Fruit fly (Drosophila melanogaster) whole organism, prepupa: ENCODE data around the gene CG9119.

ENCODE experiments used
- Blimp-1 ChIP-seq: fragments of 200-800 bp; sonication (Bioruptor generic); optimal IDR thresholded peaks from 3 replicates; lab custom pipeline; 2017; ENCODE audit warnings: missing biosample characterization, missing genetic modification characterization, mild to moderate bottlenecking, moderate library complexity, missing genetic modification reagents
- CG11902 ChIP-seq: fragments of 200-800 bp; sonication (Bioruptor generic); optimal IDR thresholded peaks from 3 replicates; lab custom pipeline; 2016; ENCODE audit warnings: missing biosample characterization, missing genetic modification characterization
- CG6163 ChIP-seq: fragments of 200-800 bp; sonication (Bioruptor generic); IDR thresholded peaks from 3 replicates; pipeline ENCODE4 v1.3.6; 2022; ENCODE audit warnings: missing biosample characterization, missing genetic modification characterization
- CG8119 ChIP-seq: fragments of 200-800 bp; sonication (Bioruptor generic); IDR thresholded peaks from 3 replicates; pipeline ENCODE4 v1.3.6; 2022; ENCODE audit warnings: missing biosample characterization, missing genetic modification characterization
- Gug ChIP-seq: fragments of 200-800 bp; sonication (Bioruptor generic); IDR thresholded peaks from 2 replicates; pipeline ENCODE4 v1.3.6; 2022; ENCODE audit warnings: missing biosample characterization, missing genetic modification characterization
- Hr38 ChIP-seq: sonication (Bioruptor generic); optimal IDR thresholded peaks from 2 replicates; lab custom pipeline; 2016; ENCODE audit warnings: missing biosample characterization, missing genetic modification characterization
- OdsH ChIP-seq: fragments of 200-800 bp; sonication (Bioruptor generic); optimal IDR thresholded peaks from 3 replicates; lab custom pipeline; 2016; ENCODE audit warnings: missing biosample characterization, missing genetic modification characterization
- Sox15 ChIP-seq: fragments of 200-800 bp; sonication (Bioruptor generic); optimal IDR thresholded peaks from 3 replicates; lab custom pipeline; 2016; ENCODE audit warnings: missing biosample characterization, missing genetic modification characterization
- fkh ChIP-seq: fragments of 200-800 bp; sonication (Bioruptor generic); optimal IDR thresholded peaks from 3 replicates; lab custom pipeline; 2017; ENCODE audit warnings: missing biosample characterization, mild to moderate bottlenecking, missing genetic modification characterization, moderate library complexity

DNA sequence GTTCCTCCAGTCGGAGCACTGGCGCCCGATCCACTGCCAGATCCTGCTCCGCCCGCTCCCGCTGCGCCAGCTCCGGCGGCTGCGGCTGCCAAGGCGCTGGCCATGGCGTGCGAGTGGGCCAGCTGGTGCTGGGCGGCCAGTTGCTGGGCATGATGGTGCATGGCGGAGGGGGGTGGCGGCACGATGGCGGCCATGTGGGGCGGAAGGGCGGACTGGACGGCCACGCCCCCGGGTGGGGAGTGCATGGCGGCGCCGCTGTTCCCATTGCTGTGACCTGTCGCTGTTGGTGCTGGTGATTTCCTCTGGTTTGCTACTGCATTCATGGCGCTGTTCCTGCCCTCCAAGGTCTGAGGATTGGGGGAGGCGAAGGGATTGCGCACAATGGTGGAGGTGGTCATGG lies 31.7 kb downstream of the CG9119 start:
- TF ChIP-seq CG8119 (GFP tag; lab: Robert Waterston, UW), result no peak
- TF ChIP-seq CG6163, result no peak
- no peak for TF ChIP-seq Hr38
- TF ChIP-seq fkh (GFP tag; lab: Kevin White, UChicago), result no peak
- no peak for TF ChIP-seq Blimp-1 (GFP tag; lab: Kevin White, UChicago)
- no peak for TF ChIP-seq Gug (GFP tag; lab: Robert Waterston, UW)
- no peak for TF ChIP-seq CG11902 (GFP tag; lab: Kevin White, UChicago)
- TF ChIP-seq OdsH (GFP tag; lab: Kevin White, UChicago), result no peak
- no peak for TF ChIP-seq Sox15 (GFP tag; lab: Kevin White, UChicago)
